Worm (Caenorhabditis elegans): ENCODE measurements around the gene C01F6.14.

The C01F6.14 gene

ce11 chrIV:9104071-9105016, at the start of gene C01F6.14, which contains the start of gene fem-3:
Gene C01F6.14 (minus strand): TSS chrIV:9104121.
Gene fem-3 (plus strand): TSS chrIV:9104966.
- TF ChIP-seq mab-5 (tag; optimal IDR thresholded peaks at IDR 0.05) (peak; percentile 6), nhr-2 (tag; optimal IDR thresholded peaks at IDR 0.05) (no peak), elt-1 (tag; optimal IDR thresholded peaks at IDR 0.05; ENCODE audit: borderline replicate concordance, insufficient read depth) (no peak), drap-1 (GFP tag; optimal IDR thresholded peaks at IDR 0.05) (no peak), mep-1 (tag; optimal IDR thresholded peaks at IDR 0.05) (no peak)

ce11 chrIV:9150175-9150574, 46.3 kb upstream of the C01F6.14 start, which contains the start of gene F23B2.7:
Gene F23B2.7 (plus strand): TSS chrIV:9150475.
- TF ChIP-seq cnd-1 (tag; optimal IDR thresholded peaks at IDR 0.05) = no peak
- no peak for TF ChIP-seq ztf-11 (tag; optimal IDR thresholded peaks at IDR 0.05)
- TF ChIP-seq lin-32 (GFP tag; optimal IDR thresholded peaks at IDR 0.05) = no peak
- no peak for TF ChIP-seq lin-13 (tag; optimal IDR thresholded peaks at IDR 0.05)
- no peak for TF ChIP-seq mls-2 (tag; optimal IDR thresholded peaks at IDR 0.05)
- no peak for TF ChIP-seq elt-1 (tag; optimal IDR thresholded peaks at IDR 0.05; ENCODE audit: borderline replicate concordance, insufficient read depth)
- TF ChIP-seq pha-4 (tag; optimal IDR thresholded peaks at IDR 0.05) = no peak
- TF ChIP-seq mep-1 (tag; optimal IDR thresholded peaks at IDR 0.05) = no peak
- TF ChIP-seq nhr-2 (tag; optimal IDR thresholded peaks at IDR 0.05) = no peak

- TF ChIP-seq mep-1 (tag; optimal IDR thresholded peaks at IDR 0.05) (peak; percentile 4), pha-4 (tag; optimal IDR thresholded peaks at IDR 0.05) (peak; percentile 46), lin-32 (GFP tag; optimal IDR thresholded peaks at IDR 0.05) (no peak)
Measured at ce11 chrIV:9146819-9147518, 43.0 kb upstream of the C01F6.14 start, which contains the start of the genes rpb-12 and aly-2. Gene rpb-12 (minus strand): TSS chrIV:9146869. Gene aly-2 (plus strand): TSS chrIV:9147468.

- TF ChIP-seq ham-2 (GFP tag; optimal IDR thresholded peaks at IDR 0.05) = no peak
- TF ChIP-seq lin-13 (tag; optimal IDR thresholded peaks at IDR 0.05) = no peak
- no peak for TF ChIP-seq bed-3 (GFP tag; optimal IDR thresholded peaks at IDR 0.05)
- TF ChIP-seq nhr-28 (tag; optimal IDR thresholded peaks at IDR 0.05) = no peak
- TF ChIP-seq lin-32 (GFP tag; optimal IDR thresholded peaks at IDR 0.05) = no peak
- no peak for TF ChIP-seq snpc-4 (tag; optimal IDR thresholded peaks at IDR 0.05)
- TF ChIP-seq tbx-8 (GFP tag; optimal IDR thresholded peaks at IDR 0.05) = no peak
- no peak for TF ChIP-seq ztf-11 (tag; optimal IDR thresholded peaks at IDR 0.05)
- no peak for TF ChIP-seq nhr-237 (tag; optimal IDR thresholded peaks at IDR 0.05)
- no peak for TF ChIP-seq zip-8 (tag; optimal IDR thresholded peaks at IDR 0.05)
- TF ChIP-seq hlh-1 (tag; optimal IDR thresholded peaks at IDR 0.05) = no peak
- TF ChIP-seq drap-1 (GFP tag; optimal IDR thresholded peaks at IDR 0.05) = no peak
- TF ChIP-seq ceh-43 (GFP tag; optimal IDR thresholded peaks at IDR 0.05) = no peak
- TF ChIP-seq cnd-1 (tag; optimal IDR thresholded peaks at IDR 0.05) = no peak
- no peak for TF ChIP-seq elt-3 (tag; optimal IDR thresholded peaks at IDR 0.05)
- no peak for TF ChIP-seq nhr-12 (tag; optimal IDR thresholded peaks at IDR 0.05)
- no peak for TF ChIP-seq unc-62 (GFP tag; optimal IDR thresholded peaks at IDR 0.05)
- TF ChIP-seq M03D4.4 (tag; optimal IDR thresholded peaks at IDR 0.05) = no peak
- no peak for TF ChIP-seq nhr-2 (tag; optimal IDR thresholded peaks at IDR 0.05)
- TF ChIP-seq ces-1 (GFP tag; optimal IDR thresholded peaks at IDR 0.05) = no peak
Measured at ce11 chrIV:9146111-9146510, 42.2 kb upstream of the C01F6.14 start, which contains the start of gene daf-10. Gene daf-10 (minus strand): TSS chrIV:9146211.

- TF ChIP-seq hlh-1 (tag; optimal IDR thresholded peaks at IDR 0.05) (no peak), ces-1 (GFP tag; optimal IDR thresholded peaks at IDR 0.05) (peak; percentile 70), mls-2 (tag; optimal IDR thresholded peaks at IDR 0.05) (no peak), ceh-43 (GFP tag; optimal IDR thresholded peaks at IDR 0.05) (no peak)
Measured at ce11 chrIV:9144405-9144804, 40.5 kb upstream of the C01F6.14 start, which contains the start of gene flp-1. Gene flp-1 (plus strand): TSS chrIV:9144705.
